Fruit fly (Drosophila melanogaster) whole organism, embryonic: ENCODE results near the gene Traf-like.

Source experiments
- Bdp1 ChIP-seq: fragments of 200-800 bp; sonication (Bioruptor generic); optimal IDR thresholded peaks from 3 replicates; lab custom pipeline; 2016; ENCODE audit warnings: missing biosample characterization, missing genetic modification characterization
- CG10147 ChIP-seq: fragments of 200-800 bp; sonication (Bioruptor generic); optimal IDR thresholded peaks from 2 replicates; lab custom pipeline; 2019; ENCODE audit warnings: missing biosample characterization, mild to moderate bottlenecking, missing genetic modification characterization, moderate library complexity
- CG12104 ChIP-seq: fragments of 200-800 bp; sonication (Bioruptor generic); optimal IDR thresholded peaks from 3 replicates; lab custom pipeline; 2016; ENCODE audit warnings: missing biosample characterization, missing genetic modification characterization
- CG12236 ChIP-seq: fragments of 200-800 bp; sonication (Bioruptor generic); optimal IDR thresholded peaks from 2 replicates; lab custom pipeline; 2016; ENCODE audit warnings: missing biosample characterization, missing genetic modification characterization
- CG12391 ChIP-seq: fragments of 200-800 bp; sonication (Bioruptor generic); optimal IDR thresholded peaks from 3 replicates; lab custom pipeline; 2018; ENCODE audit warnings: missing biosample characterization, mild to moderate bottlenecking, missing genetic modification characterization, moderate library complexity
- CG14710 ChIP-seq: fragments of 200-800 bp; sonication (Bioruptor generic); optimal IDR thresholded peaks from 3 replicates; lab custom pipeline; 2019; ENCODE audit warnings: missing biosample characterization, mild to moderate bottlenecking, missing genetic modification characterization, moderate library complexity
- CG18599 ChIP-seq: fragments of 200-800 bp; sonication (Bioruptor generic); optimal IDR thresholded peaks from 3 replicates; lab custom pipeline; 2017; ENCODE audit warnings: missing biosample characterization, missing genetic modification characterization, mild to moderate bottlenecking, moderate library complexity, missing genetic modification reagents
- CG18764 ChIP-seq: fragments of 200-800 bp; sonication (Bioruptor generic); optimal IDR thresholded peaks from 3 replicates; lab custom pipeline; 2016; ENCODE audit warnings: missing biosample characterization, missing genetic modification characterization
- CG2875 ChIP-seq: fragments of 200-800 bp; sonication (Bioruptor generic); optimal IDR thresholded peaks from 2 replicates; lab custom pipeline; 2017; ENCODE audit warnings: missing biosample characterization, mild to moderate bottlenecking, missing genetic modification characterization, missing genetic modification reagents
- CG2889 ChIP-seq: fragments of 200-800 bp; sonication (Bioruptor generic); IDR thresholded peaks from 3 replicates; pipeline ENCODE4 v1.3.6; 2022; ENCODE audit warnings: missing biosample characterization, missing genetic modification characterization
- CG30020 ChIP-seq: fragments of 200-800 bp; optimal IDR thresholded peaks from 2 replicates; lab custom pipeline; 2019; ENCODE audit warnings: missing biosample characterization, mild to moderate bottlenecking, missing genetic modification characterization, moderate library complexity
- CG4360 ChIP-seq: fragments of 200-800 bp; sonication (Bioruptor generic); IDR thresholded peaks from 2 replicates; pipeline ENCODE4 v1.3.6; 2022; ENCODE audit warnings: missing biosample characterization, missing genetic modification characterization
- CG4404 ChIP-seq: fragments of 200-800 bp; sonication (Bioruptor generic); IDR thresholded peaks from 2 replicates; pipeline ENCODE4 v1.3.6; 2022; ENCODE audit warnings: missing biosample characterization, missing genetic modification characterization
- CG4820 ChIP-seq: fragments of 200-800 bp; sonication (Bioruptor generic); optimal IDR thresholded peaks from 3 replicates; lab custom pipeline; 2016; ENCODE audit warnings: missing biosample characterization, missing genetic modification characterization
- CG5245 ChIP-seq: fragments of 200-800 bp; sonication (Bioruptor generic); optimal IDR thresholded peaks from 3 replicates; lab custom pipeline; 2016; ENCODE audit warnings: missing biosample characterization, missing genetic modification characterization
- CG8478 ChIP-seq: fragments of >200 bp; optimal IDR thresholded peaks from 2 replicates; lab custom pipeline; 2018
- CG9932 ChIP-seq: fragments of 200-800 bp; sonication (Bioruptor generic); IDR thresholded peaks from 2 replicates; pipeline ENCODE4 v1.3.6; 2022; ENCODE audit warnings: missing biosample characterization, missing genetic modification characterization
- CTCF ChIP-seq: fragments of 200-800 bp; sonication (Bioruptor generic); optimal IDR thresholded peaks from 2 replicates; lab custom pipeline; 2017; ENCODE audit warnings: missing biosample characterization, mild to moderate bottlenecking, missing genetic modification characterization, moderate library complexity
- Dp ChIP-seq: fragments of 200-800 bp; sonication (Bioruptor generic); optimal IDR thresholded peaks from 2 replicates; lab custom pipeline; 2018; ENCODE audit warnings: missing biosample characterization, mild to moderate bottlenecking, missing genetic modification characterization, moderate library complexity
- Gsc ChIP-seq: fragments of 200-800 bp; sonication (Bioruptor generic); IDR thresholded peaks from 2 replicates; pipeline ENCODE4 v1.3.6; 2022; ENCODE audit warnings: missing biosample characterization, missing genetic modification characterization
- H15 ChIP-seq: fragments of 200-800 bp; sonication (Bioruptor generic); IDR thresholded peaks from 3 replicates; pipeline ENCODE4 v1.3.6; 2022; ENCODE audit warnings: missing biosample characterization, missing genetic modification characterization
- HLH3B ChIP-seq: fragments of 200-800 bp; sonication (Bioruptor generic); IDR thresholded peaks from 2 replicates; pipeline ENCODE4 v1.3.6; 2022; ENCODE audit warnings: missing biosample characterization, missing genetic modification characterization
- Hr51 ChIP-seq, 2 experiments: fragments of 200-800 bp; sonication (Bioruptor generic); optimal IDR thresholded peaks; 2 replicates in 1 of 2; 3 replicates in 1 of 2; lab custom pipeline; 2016 to 2018; ENCODE audit warnings: missing biosample characterization in 2 of 2, missing genetic modification characterization in 2 of 2, mild to moderate bottlenecking in 1 of 2, moderate library complexity in 1 of 2
- Hsf ChIP-seq: fragments of 200-800 bp; sonication (Bioruptor generic); optimal IDR thresholded peaks from 3 replicates; lab custom pipeline; 2016; ENCODE audit warnings: missing biosample characterization, missing genetic modification characterization
- Neu2 ChIP-seq: fragments of 200-800 bp; sonication (Bioruptor generic); optimal IDR thresholded peaks from 3 replicates; lab custom pipeline; 2016; ENCODE audit warnings: missing biosample characterization, missing genetic modification characterization, borderline replicate concordance
- PHDP ChIP-seq: fragments of 200-800 bp; sonication (Bioruptor generic); optimal IDR thresholded peaks from 3 replicates; lab custom pipeline; 2018; ENCODE audit warnings: missing biosample characterization, mild to moderate bottlenecking, missing genetic modification characterization, moderate library complexity
- Pdp1 ChIP-seq, 2 experiments: fragments of 200-800 bp; sonication (Bioruptor generic); optimal IDR thresholded peaks; 3 replicates each; lab custom pipeline; 2016; ENCODE audit warnings: missing biosample characterization in 2 of 2, missing genetic modification characterization in 2 of 2, mild to moderate bottlenecking in 1 of 2, moderate library complexity in 1 of 2
- Six4 ChIP-seq: fragments of 200-800 bp; sonication (Bioruptor generic); optimal IDR thresholded peaks from 2 replicates; lab custom pipeline; 2016; ENCODE audit warnings: missing biosample characterization, missing genetic modification characterization
- YL-1 ChIP-seq: fragments of 200-800 bp; sonication (Bioruptor generic); optimal IDR thresholded peaks from 3 replicates; lab custom pipeline; 2017; ENCODE audit warnings: missing biosample characterization, mild to moderate bottlenecking, missing genetic modification characterization
- amos ChIP-seq: fragments of 200-800 bp; sonication (Bioruptor generic); IDR thresholded peaks from 2 replicates; pipeline ENCODE4 v1.3.6; 2022; ENCODE audit warnings: missing biosample characterization, missing genetic modification characterization; ENCODE audit not compliant: partially characterized antibody
- aop ChIP-seq: fragments of 200-800 bp; sonication (Bioruptor generic); IDR thresholded peaks from 2 replicates; pipeline ENCODE4 v1.3.6; 2022; ENCODE audit warnings: missing biosample characterization, missing genetic modification characterization
- chif ChIP-seq, 2 experiments: fragments of 200-800 bp; sonication (Bioruptor generic); optimal IDR thresholded peaks; 3 replicates each; lab custom pipeline; 2016; ENCODE audit warnings: missing biosample characterization in 2 of 2, missing genetic modification characterization in 2 of 2
- crol ChIP-seq: fragments of 200-800 bp; sonication (Bioruptor generic); IDR thresholded peaks from 2 replicates; pipeline ENCODE4 v1.3.6; 2022; ENCODE audit warnings: missing biosample characterization, missing genetic modification characterization
- dimm ChIP-seq: fragments of 200-800 bp; sonication (Bioruptor generic); IDR thresholded peaks from 2 replicates; pipeline ENCODE4 v1.3.6; 2022; ENCODE audit warnings: missing biosample characterization, missing genetic modification characterization
- dmrt11E ChIP-seq: fragments of 200-800 bp; sonication (Bioruptor generic); optimal IDR thresholded peaks from 3 replicates; lab custom pipeline; 2018; ENCODE audit warnings: missing biosample characterization, mild to moderate bottlenecking, missing genetic modification characterization, moderate library complexity
- gsb-n ChIP-seq: fragments of 200-800 bp; sonication (Bioruptor generic); optimal IDR thresholded peaks from 3 replicates; lab custom pipeline; 2018; ENCODE audit warnings: missing biosample characterization, mild to moderate bottlenecking, missing genetic modification characterization
- hb ChIP-seq: fragments of 200-800 bp; sonication (Bioruptor generic); IDR thresholded peaks from 3 replicates; pipeline ENCODE4 v1.3.6; 2022; ENCODE audit warnings: missing biosample characterization, missing genetic modification characterization; ENCODE audit not compliant: partially characterized antibody
- ind ChIP-seq: fragments of 200-800 bp; sonication (Bioruptor generic); optimal IDR thresholded peaks from 3 replicates; lab custom pipeline; 2016; ENCODE audit warnings: missing biosample characterization, missing genetic modification characterization
- lbe ChIP-seq: fragments of 200-800 bp; sonication (Bioruptor generic); optimal IDR thresholded peaks from 2 replicates; lab custom pipeline; 2016; ENCODE audit warnings: missing biosample characterization, mild to moderate bottlenecking, missing genetic modification characterization
- mam ChIP-seq: fragments of 200-800 bp; sonication (Bioruptor generic); optimal IDR thresholded peaks from 3 replicates; lab custom pipeline; 2016; ENCODE audit warnings: missing biosample characterization, missing genetic modification characterization
- odd ChIP-seq: fragments of 200-800 bp; sonication (Bioruptor generic); optimal IDR thresholded peaks from 2 replicates; lab custom pipeline; 2017; ENCODE audit warnings: missing biosample characterization, mild to moderate bottlenecking, missing genetic modification characterization
- onecut ChIP-seq: fragments of 200-800 bp; sonication (Bioruptor generic); IDR thresholded peaks from 2 replicates; pipeline ENCODE4 v1.3.6; 2022; ENCODE audit warnings: missing biosample characterization, missing genetic modification characterization
- p53 ChIP-seq: fragments of 200-800 bp; sonication (Bioruptor generic); optimal IDR thresholded peaks from 2 replicates; lab custom pipeline; 2016; ENCODE audit warnings: missing biosample characterization, missing genetic modification characterization
- pho ChIP-seq: fragments of 200-800 bp; sonication (Bioruptor generic); optimal IDR thresholded peaks from 2 replicates; lab custom pipeline; 2016; ENCODE audit warnings: missing biosample characterization, missing genetic modification characterization
- pita ChIP-seq: fragments of 200-800 bp; sonication (Bioruptor generic); optimal IDR thresholded peaks from 2 replicates; lab custom pipeline; 2017; ENCODE audit warnings: missing biosample characterization, mild to moderate bottlenecking, missing genetic modification characterization
- rib ChIP-seq: fragments of 200-800 bp; sonication (Bioruptor generic); IDR thresholded peaks from 2 replicates; pipeline ENCODE4 v1.3.6; 2022; ENCODE audit warnings: missing biosample characterization, missing genetic modification characterization
- sc ChIP-seq, 3 experiments: fragments of >200 bp in 2 of 3; fragments of 200-800 bp in 1 of 3; sonication (Bioruptor generic) in 1 of 3; optimal IDR thresholded peaks; 2 replicates in 2 of 3; 3 replicates in 1 of 3; lab custom pipeline; 2017; ENCODE audit warnings: mild to moderate bottlenecking in 1 of 3, missing biosample characterization in 1 of 3, missing genetic modification characterization in 1 of 3, missing genetic modification reagents in 1 of 3
- sens ChIP-seq: fragments of 200-800 bp; sonication (Bioruptor generic); peaks from one replicate; lab custom pipeline; 2016; ENCODE audit warnings: missing biosample characterization, missing genetic modification characterization
- ttk ChIP-seq: fragments of 200-800 bp; sonication (Bioruptor generic); IDR thresholded peaks from 2 replicates; pipeline ENCODE4 v2.1.2; 2022; ENCODE audit warnings: missing biosample characterization, missing genetic modification characterization
- unpg ChIP-seq: fragments of 200-800 bp; sonication (Bioruptor generic); optimal IDR thresholded peaks from 3 replicates; lab custom pipeline; 2018; ENCODE audit warnings: missing biosample characterization, mild to moderate bottlenecking, missing genetic modification characterization, moderate library complexity
- vvl ChIP-seq: fragments of 200-800 bp; sonication (Bioruptor generic); IDR thresholded peaks from 2 replicates; pipeline ENCODE4 v1.3.6; 2022; ENCODE audit warnings: missing biosample characterization, missing genetic modification characterization
- zen ChIP-seq: fragments of 200-800 bp; sonication (Bioruptor generic); optimal IDR thresholded peaks from 3 replicates; lab custom pipeline; 2018; ENCODE audit warnings: missing biosample characterization, mild to moderate bottlenecking, missing genetic modification characterization, moderate library complexity

Gene Traf-like

DNA sequence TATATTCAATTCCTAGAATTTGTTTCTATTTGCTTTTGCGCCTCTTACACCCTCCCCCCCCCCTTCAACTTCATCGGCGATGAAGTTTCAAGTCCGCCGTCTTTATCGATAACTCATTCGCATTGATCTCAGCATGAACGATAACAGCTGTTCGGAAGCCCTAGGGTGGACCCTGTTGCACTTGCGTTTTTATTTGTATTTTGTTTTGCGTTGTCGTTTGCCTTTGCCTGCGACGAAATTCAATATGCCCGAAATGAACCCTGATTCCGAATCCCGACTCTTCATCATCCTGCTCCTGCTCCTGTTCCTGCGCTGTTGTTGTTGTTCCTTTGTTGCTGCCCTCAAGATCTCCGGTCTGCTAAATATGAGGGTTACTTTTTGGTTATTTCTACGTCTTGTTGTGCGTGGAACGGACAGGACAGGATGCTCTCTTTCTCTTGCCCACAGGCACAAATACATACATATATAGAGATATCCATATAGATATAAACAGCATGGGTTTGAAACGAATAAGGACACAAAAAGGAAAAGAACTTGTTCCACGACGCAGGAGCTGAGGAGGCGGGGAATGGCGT is 11.7 kb downstream of the Traf-like start (continued):
- no peak for TF ChIP-seq gsb-n (tag; lab: Kevin White, UChicago)
- TF ChIP-seq odd (GFP tag; lab: Kevin White, UChicago), result peak; percentile 8
- TF ChIP-seq mam, result no peak
- no peak for TF ChIP-seq sc (optimal IDR thresholded peaks at IDR 0.05; lab: Kevin White, UChicago)
- no peak for TF ChIP-seq sc (GFP tag; optimal IDR thresholded peaks at IDR 0.05; lab: Kevin White, UChicago)
- peak in 1 of 2 experiments; percentile 13 for TF ChIP-seq Hr51 (GFP tag; optimal IDR thresholded peaks at IDR 0.05; lab: Kevin White, UChicago)
- TF ChIP-seq HLH3B (GFP tag; lab: Robert Waterston, UW), result no peak
- TF ChIP-seq aop (GFP tag; lab: Robert Waterston, UW), result no peak
- no peak for TF ChIP-seq chif (GFP tag; optimal IDR thresholded peaks at IDR 0.05; lab: Kevin White, UChicago)
- peak; percentile 84 for TF ChIP-seq CG4360
- no peak for TF ChIP-seq ttk
- no peak for TF ChIP-seq vvl (GFP tag; lab: Robert Waterston, UW)
- no peak for TF ChIP-seq zen (tag; lab: Kevin White, UChicago)
- no peak for TF ChIP-seq CG14710
- TF ChIP-seq amos (GFP tag; lab: Robert Waterston, UW), result no peak
- no peak for TF ChIP-seq CG2875 (GFP tag; lab: Kevin White, UChicago)
- TF ChIP-seq crol, result peak; percentile 68
- peak; percentile 14 for TF ChIP-seq CG18599
- no peak for TF ChIP-seq Gsc (GFP tag; lab: Robert Waterston, UW)
- TF ChIP-seq onecut (GFP tag; lab: Robert Waterston, UW), result no peak
- no peak for TF ChIP-seq sens (GFP tag; lab: Kevin White, UChicago)
- no peak for TF ChIP-seq CG18764 (GFP tag; lab: Kevin White, UChicago)
- no peak for TF ChIP-seq pita
- TF ChIP-seq Six4 (GFP tag; lab: Kevin White, UChicago), result no peak
- TF ChIP-seq Dp (GFP tag; lab: Kevin White, UChicago), result no peak
- no peak for TF ChIP-seq lbe (GFP tag; lab: Kevin White, UChicago)
- no peak for TF ChIP-seq dimm (GFP tag; lab: Robert Waterston, UW)
- TF ChIP-seq Neu2 (GFP tag; lab: Kevin White, UChicago), result no peak
- no peak for TF ChIP-seq PHDP (tag; lab: Kevin White, UChicago)
- no peak for TF ChIP-seq CG2889 (GFP tag; lab: Robert Waterston, UW)
- TF ChIP-seq CG10147 (GFP tag; lab: Kevin White, UChicago), result no peak
- no peak for TF ChIP-seq CG4820 (GFP tag; lab: Kevin White, UChicago)
- no peak for TF ChIP-seq Hsf (GFP tag; lab: Kevin White, UChicago)
- no peak for TF ChIP-seq CG4404
- no peak for TF ChIP-seq dmrt11E (tag; lab: Kevin White, UChicago)
- no peak for TF ChIP-seq CG9932 (GFP tag; lab: Robert Waterston, UW)
- no peak for TF ChIP-seq CTCF (GFP tag; lab: Kevin White, UChicago)
- no peak for TF ChIP-seq rib (GFP tag; lab: Robert Waterston, UW)
- no peak for TF ChIP-seq CG30020 (tag; lab: Kevin White, UChicago)
- no peak for TF ChIP-seq YL-1 (GFP tag; lab: Kevin White, UChicago)
- TF ChIP-seq CG8478 (lab: Kevin White, UChicago), result no peak
- TF ChIP-seq CG5245 (GFP tag; lab: Kevin White, UChicago), result no peak
- TF ChIP-seq CG12391 (tag; lab: Kevin White, UChicago), result peak; percentile 4
- no peak for TF ChIP-seq pho (GFP tag; lab: Kevin White, UChicago)
- no peak for TF ChIP-seq ind
- no peak for TF ChIP-seq p53 (GFP tag; lab: Kevin White, UChicago)
- no peak for TF ChIP-seq H15
- TF ChIP-seq CG12104 (GFP tag; lab: Kevin White, UChicago), result no peak
- no peak for TF ChIP-seq Bdp1
- TF ChIP-seq CG12236, result no peak
- TF ChIP-seq hb, result no peak
- TF ChIP-seq Pdp1 (GFP tag; optimal IDR thresholded peaks at IDR 0.05; lab: Kevin White, UChicago), result no peak
- no peak for TF ChIP-seq unpg (GFP tag; lab: Kevin White, UChicago)
